Worm (Caenorhabditis elegans): ENCODE measurements around the gene F53F4.17.

DNA sequence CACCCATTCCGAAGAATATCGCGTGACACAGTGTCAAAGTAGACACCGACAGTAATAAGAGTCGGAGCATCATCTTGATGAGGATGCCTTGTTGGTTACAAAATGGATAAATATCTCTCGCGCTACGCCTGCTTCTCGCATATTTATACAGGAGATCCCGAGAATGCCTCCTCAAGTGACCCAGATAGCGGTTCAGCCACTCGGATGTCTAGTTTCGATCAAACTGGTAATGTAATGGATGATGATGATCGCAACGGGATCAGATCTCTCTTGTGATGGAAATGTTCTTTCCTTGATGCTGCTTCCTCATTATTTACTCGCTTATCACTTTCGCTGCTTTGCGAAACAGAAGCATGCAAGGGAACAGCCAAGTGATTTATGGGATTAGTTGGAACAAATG, 24.2 kb upstream of the F53F4.17 start, which contains the start of gene grl-17:
- no peak for TF ChIP-seq nhr-28 (tag; optimal IDR thresholded peaks at IDR 0.05)
- no peak for TF ChIP-seq nhr-237 (tag; optimal IDR thresholded peaks at IDR 0.05)
- TF ChIP-seq nhr-19 (GFP tag; conservative IDR thresholded peaks at IDR 0.05): no peak
- no peak for TF ChIP-seq nhr-12 (tag; optimal IDR thresholded peaks at IDR 0.05)
- no peak for TF ChIP-seq efl-1 (optimal IDR thresholded peaks at IDR 0.05)
- TF ChIP-seq efl-1 (GFP tag; optimal IDR thresholded peaks at IDR 0.05 in 1 of 2): no peak
- TF ChIP-seq F16B12.6 (tag; optimal IDR thresholded peaks at IDR 0.05): no peak
- TF ChIP-seq hlh-17 (GFP tag; optimal IDR thresholded peaks at IDR 0.05; ENCODE audit: borderline replicate concordance): no peak
- no peak for TF ChIP-seq unc-62 (GFP tag; optimal IDR thresholded peaks at IDR 0.05)
- no peak for TF ChIP-seq unc-98 (GFP tag; IDR thresholded peaks at IDR 0.05)
- no peak for TF ChIP-seq elt-2 (tag; optimal IDR thresholded peaks at IDR 0.05)
- no peak for TF ChIP-seq egl-27 (tag; optimal IDR thresholded peaks at IDR 0.05)

Measured in whole organism, L1 larva.